Worm (Caenorhabditis elegans): ENCODE results near the gene dot-1.4.
A peak's percentile ranks its signal among the peaks of the same experiment; 100 is the strongest.
"Not testable (repeated sequence)": the region's sequence is repeated elsewhere in the genome, so short reads cannot be mapped to it uniquely, and the experiment has no call there.

Gene dot-1.4

ce11 chrX:11962050-11962788, 30.8 kb upstream of the dot-1.4 start (continued):
- no peak for TF ChIP-seq madf-5 (GFP tag; IDR thresholded peaks at IDR 0.05)
- TF ChIP-seq nhr-48 (tag; optimal IDR thresholded peaks at IDR 0.05): peak; percentile 69
- no peak for TF ChIP-seq unc-62 (GFP tag; optimal IDR thresholded peaks at IDR 0.05 in 1 of 2)
- no peak for TF ChIP-seq unc-62 (tag; optimal IDR thresholded peaks at IDR 0.05)
- peak in 1 of 2 experiments; percentile 35 for TF ChIP-seq mdl-1 (tag; optimal IDR thresholded peaks at IDR 0.05)
- TF ChIP-seq Y75B8A.6 (GFP tag; IDR thresholded peaks at IDR 0.05): no peak
- 0 out of 2 replicates have a peak, but pooled peaks have one; percentile 46 for TF ChIP-seq T26A8.4 (GFP tag; IDR thresholded peaks at IDR 0.05)
- no peak for TF ChIP-seq aly-2 (tag; optimal IDR thresholded peaks at IDR 0.05)
- TF ChIP-seq hlh-30 (tag; optimal IDR thresholded peaks at IDR 0.05; ENCODE audit: insufficient read depth): no peak
- TF ChIP-seq ztf-7 (tag; optimal IDR thresholded peaks at IDR 0.05): no peak
- TF ChIP-seq duxl-1 (tag; optimal IDR thresholded peaks at IDR 0.05; ENCODE audit: poor library complexity): no peak
- TF ChIP-seq lim-7 (GFP tag; IDR thresholded peaks at IDR 0.05): no peak
- TF ChIP-seq nhr-42 (GFP tag; IDR thresholded peaks at IDR 0.05): 0 out of 2 replicates have a peak, but pooled peaks have one; percentile 16
- TF ChIP-seq unc-130 (GFP tag; optimal IDR thresholded peaks at IDR 0.05): no peak
- TF ChIP-seq mes-2 (tag; optimal IDR thresholded peaks at IDR 0.05; ENCODE audit: poor library complexity, severe bottlenecking): no peak
- peak; percentile 81 for TF ChIP-seq dmd-6 (GFP tag; IDR thresholded peaks at IDR 0.05)
- no peak for TF ChIP-seq F26F4.8 (GFP tag; conservative IDR thresholded peaks at IDR 0.05)
- peak; percentile 33 for TF ChIP-seq pqm-1 (tag; optimal IDR thresholded peaks at IDR 0.05)
- TF ChIP-seq nhr-10 (tag; optimal IDR thresholded peaks at IDR 0.05): no peak
- TF ChIP-seq attf-4 (tag; optimal IDR thresholded peaks at IDR 0.05): no peak
- no peak for TF ChIP-seq daf-16 (GFP tag; optimal IDR thresholded peaks at IDR 0.05)
- TF ChIP-seq daf-16 (tag; optimal IDR thresholded peaks at IDR 0.05): peak; percentile 74
- TF ChIP-seq daf-12 (tag; optimal IDR thresholded peaks at IDR 0.05): no peak
- TF ChIP-seq spr-3 (GFP tag; optimal IDR thresholded peaks at IDR 0.05): no peak
- TF ChIP-seq Y5F2A.4 (GFP tag; optimal IDR thresholded peaks at IDR 0.05): no peak
- TF ChIP-seq lin-38 (GFP tag; IDR thresholded peaks at IDR 0.05): no peak
- TF ChIP-seq fkh-10 (GFP tag; optimal IDR thresholded peaks at IDR 0.05): no peak
- TF ChIP-seq ceh-32 (tag; optimal IDR thresholded peaks at IDR 0.05; ENCODE audit: poor library complexity): no peak
- TF ChIP-seq pha-4 (GFP tag; IDR thresholded peaks at IDR 0.05): 0 out of 2 replicates have a peak, but pooled peaks have one; percentile 9
- TF ChIP-seq pha-4 (tag; optimal IDR thresholded peaks at IDR 0.05): no peak
- no peak for TF ChIP-seq dpl-1 (GFP tag; optimal IDR thresholded peaks at IDR 0.05)
- TF ChIP-seq zag-1 (tag; optimal IDR thresholded peaks at IDR 0.05): no peak
- peak; percentile 91 for TF ChIP-seq php-3 (GFP tag; IDR thresholded peaks at IDR 0.05)
- TF ChIP-seq saeg-2 (GFP tag; IDR thresholded peaks at IDR 0.05): 0 out of 2 replicates have a peak, but pooled peaks have one; percentile 6
- TF ChIP-seq ceh-28 (tag; optimal IDR thresholded peaks at IDR 0.05): no peak
- no peak for TF ChIP-seq ZK337.2 (GFP tag; IDR thresholded peaks at IDR 0.05)
- TF ChIP-seq nhr-111 (GFP tag; optimal IDR thresholded peaks at IDR 0.05): no peak
- no peak for TF ChIP-seq zfp-2 (tag; optimal IDR thresholded peaks at IDR 0.05)
- no peak for TF ChIP-seq D1046.2 (GFP tag; IDR thresholded peaks at IDR 0.05)
- no peak for TF ChIP-seq ceh-44 (GFP tag; IDR thresholded peaks at IDR 0.05)
- TF ChIP-seq lsy-2 (tag; optimal IDR thresholded peaks at IDR 0.05): no peak
- no peak for TF ChIP-seq nhr-76 (tag; optimal IDR thresholded peaks at IDR 0.05)

ce11 chrX:11961103-11961502, 29.6 kb upstream of the dot-1.4 start, which contains the start of gene C49F5.13:
Gene C49F5.13 (plus strand): TSS chrX:11961403.
- TF ChIP-seq zip-11 (GFP tag; IDR thresholded peaks at IDR 0.05); F49E8.2 (tag; optimal IDR thresholded peaks at IDR 0.05; ENCODE audit: borderline replicate concordance); nhr-28 (tag; optimal IDR thresholded peaks at IDR 0.05): not testable (repeated sequence)
